Worm (Caenorhabditis elegans) whole organism, young adult: Measurements from ENCODE around the gene F23D12.4.

Experiments used
- B0261.1 ChIP-seq: sonication (generic microtip); optimal IDR thresholded peaks from 2 replicates; lab custom pipeline; 2016; ENCODE audit warnings: mild to moderate bottlenecking, missing genetic modification characterization, moderate library complexity, missing compliant biosample characterization
- C17E4.6 ChIP-seq: fragments of 200-800 bp; sonication (Bioruptor generic); IDR thresholded peaks from 2 replicates; pipeline ENCODE4 v1.3.6; 2022; ENCODE audit warnings: missing genetic modification reagents, missing genetic modification characterization, missing compliant biosample characterization
- F22D6.2 ChIP-seq: sonication (generic microtip); optimal IDR thresholded peaks from 2 replicates; lab custom pipeline; 2016; ENCODE audit warnings: mild to moderate bottlenecking, missing genetic modification characterization, missing compliant biosample characterization
- F39B2.1 ChIP-seq: fragments of 200-800 bp; sonication (Bioruptor generic); IDR thresholded peaks from 2 replicates; pipeline ENCODE4 v1.3.6; 2022; ENCODE audit warnings: missing genetic modification reagents, missing genetic modification characterization, missing compliant biosample characterization
- F52B5.7 ChIP-seq: sonication (generic microtip); optimal IDR thresholded peaks from 2 replicates; lab custom pipeline; 2016; ENCODE audit warnings: mild to moderate bottlenecking, missing genetic modification characterization, missing compliant biosample characterization
- F55B11.4 ChIP-seq: sonication (generic microtip); optimal IDR thresholded peaks from 2 replicates; lab custom pipeline; 2016; ENCODE audit warnings: missing compliant biosample characterization, missing genetic modification characterization, borderline replicate concordance; ENCODE audit not compliant: insufficient read depth
- F57C9.4 ChIP-seq: sonication (generic microtip); optimal IDR thresholded peaks from 2 replicates; lab custom pipeline; 2017; ENCODE audit warnings: mild to moderate bottlenecking, missing genetic modification characterization, missing compliant biosample characterization
- K11D2.4 ChIP-seq: fragments of 200-800 bp; sonication (Bioruptor generic); IDR thresholded peaks from 2 replicates; pipeline ENCODE4 v1.3.6; 2022; ENCODE audit warnings: missing genetic modification reagents, missing genetic modification characterization, missing compliant biosample characterization
- K12H6.12 ChIP-seq: fragments of 200-800 bp; sonication (Bioruptor generic); optimal IDR thresholded peaks from 2 replicates; lab custom pipeline; 2018; ENCODE audit warnings: mild to moderate bottlenecking, missing genetic modification characterization, missing compliant biosample characterization
- T26A5.8 ChIP-seq: sonication (generic microtip); optimal IDR thresholded peaks from 2 replicates; lab custom pipeline; 2016; ENCODE audit warnings: missing genetic modification characterization, missing compliant biosample characterization
- Y53G8AR.9 ChIP-seq: fragments of 200-800 bp; sonication (Bioruptor generic); conservative IDR thresholded peaks from 2 replicates; pipeline ENCODE4 v1.3.6; 2022; ENCODE audit warnings: missing genetic modification reagents, missing genetic modification characterization, missing compliant biosample characterization
- Y67H2A.10 ChIP-seq: fragments of 200-800 bp; sonication (Bioruptor generic); conservative IDR thresholded peaks from 2 replicates; pipeline ENCODE4 v1.3.6; 2022; ENCODE audit warnings: missing genetic modification reagents, missing genetic modification characterization, missing compliant biosample characterization
- ZK185.1 ChIP-seq: sonication (generic microtip); optimal IDR thresholded peaks from 2 replicates; lab custom pipeline; 2016; ENCODE audit warnings: mild to moderate bottlenecking, missing genetic modification characterization, missing compliant biosample characterization; ENCODE audit not compliant: poor library complexity, severe bottlenecking
- aptf-2 ChIP-seq: fragments of 200-800 bp; sonication (Bioruptor generic); conservative IDR thresholded peaks from 2 replicates; pipeline ENCODE4 v1.3.6; 2022; ENCODE audit warnings: missing genetic modification reagents, missing genetic modification characterization, missing compliant biosample characterization
- athp-1 ChIP-seq: sonication (generic microtip); optimal IDR thresholded peaks from 2 replicates; lab custom pipeline; 2017; ENCODE audit warnings: mild to moderate bottlenecking, missing genetic modification characterization, missing compliant biosample characterization
- attf-3 ChIP-seq: fragments of 200-800 bp; sonication (Bioruptor generic); conservative IDR thresholded peaks from 2 replicates; pipeline ENCODE4 v1.3.6; 2022; ENCODE audit warnings: missing genetic modification reagents, missing genetic modification characterization, missing compliant biosample characterization
- attf-6 ChIP-seq: fragments of 200-800 bp; sonication (Bioruptor generic); IDR thresholded peaks from 2 replicates; pipeline ENCODE4 v1.3.6; 2022; ENCODE audit warnings: missing genetic modification reagents, missing genetic modification characterization, missing compliant biosample characterization
- die-1 ChIP-seq: sonication (generic microtip); optimal IDR thresholded peaks from 2 replicates; lab custom pipeline; 2016; ENCODE audit warnings: missing genotype, mild to moderate bottlenecking, missing genetic modification characterization, missing compliant biosample characterization
- efl-1 ChIP-seq: fragments of 150-350 bp; optimal IDR thresholded peaks from 2 replicates; lab custom pipeline; 2014; ENCODE audit warnings: missing biosample characterization, missing genetic modification reagents, missing genetic modification characterization
- egl-44 ChIP-seq: fragments of 200-800 bp; sonication (Bioruptor generic); IDR thresholded peaks from 2 replicates; pipeline ENCODE4 v1.3.6; 2022; ENCODE audit warnings: missing genetic modification reagents, missing genetic modification characterization, missing compliant biosample characterization
- egrh-3 ChIP-seq: fragments of 200-800 bp; sonication (Bioruptor generic); IDR thresholded peaks from 2 replicates; pipeline ENCODE4 v1.3.6; 2022; ENCODE audit warnings: missing genetic modification reagents, missing genetic modification characterization, missing compliant biosample characterization
- fkh-3 ChIP-seq: sonication (generic microtip); optimal IDR thresholded peaks from 2 replicates; lab custom pipeline; 2016; ENCODE audit warnings: mild to moderate bottlenecking, missing genetic modification characterization, missing compliant biosample characterization
- him-1 ChIP-seq: sonication (generic microtip); optimal IDR thresholded peaks from 2 replicates; lab custom pipeline; 2016; ENCODE audit warnings: missing genotype, missing genetic modification reagents, missing genetic modification characterization, missing compliant biosample characterization
- hlh-12 ChIP-seq: sonication (generic microtip); optimal IDR thresholded peaks from 2 replicates; lab custom pipeline; 2016; ENCODE audit warnings: missing genetic modification characterization, missing compliant biosample characterization
- hlh-26 ChIP-seq: fragments of 200-800 bp; sonication (Bioruptor generic); conservative IDR thresholded peaks from 2 replicates; pipeline ENCODE4 v1.3.6; 2022; ENCODE audit warnings: missing genetic modification reagents, missing genetic modification characterization, missing compliant biosample characterization
- hsf-1 ChIP-seq: fragments of 200-800 bp; sonication (Bioruptor generic); IDR thresholded peaks from 2 replicates; pipeline ENCODE4 v1.3.6; 2022; ENCODE audit warnings: missing genetic modification reagents, missing genetic modification characterization, missing compliant biosample characterization
- lir-1 ChIP-seq: fragments of 200-800 bp; sonication (Bioruptor generic); conservative IDR thresholded peaks from 2 replicates; pipeline ENCODE4 v1.3.6; 2022; ENCODE audit warnings: missing genetic modification reagents, missing genetic modification characterization, missing compliant biosample characterization
- madf-10 ChIP-seq: sonication (generic microtip); optimal IDR thresholded peaks from 2 replicates; lab custom pipeline; 2016; ENCODE audit warnings: mild to moderate bottlenecking, missing genetic modification characterization, missing compliant biosample characterization
- madf-3 ChIP-seq: fragments of 200-800 bp; sonication (Bioruptor generic); IDR thresholded peaks from 2 replicates; pipeline ENCODE4 v1.3.6; 2022; ENCODE audit warnings: missing genetic modification reagents, missing genetic modification characterization, missing compliant biosample characterization
- mcd-1 ChIP-seq: fragments of 200-800 bp; sonication (Bioruptor generic); IDR thresholded peaks from 2 replicates; pipeline ENCODE4 v1.3.6; 2022; ENCODE audit warnings: missing genetic modification reagents, missing genetic modification characterization, missing compliant biosample characterization
- mes-4 ChIP-seq: sonication (generic microtip); optimal IDR thresholded peaks from 2 replicates; lab custom pipeline; 2016; ENCODE audit warnings: missing genotype, missing genetic modification characterization, missing compliant biosample characterization
- nfya-2 ChIP-seq: fragments of 200-800 bp; sonication (Bioruptor generic); IDR thresholded peaks from 2 replicates; pipeline ENCODE4 v1.3.6; 2022; ENCODE audit warnings: missing genetic modification reagents, missing genetic modification characterization, missing compliant biosample characterization
- nhr-120 ChIP-seq: fragments of 200-800 bp; sonication (Bioruptor generic); IDR thresholded peaks from 2 replicates; pipeline ENCODE4 v1.3.6; 2022; ENCODE audit warnings: missing genetic modification characterization, missing compliant biosample characterization
- nhr-179 ChIP-seq: sonication (generic microtip); optimal IDR thresholded peaks from 2 replicates; lab custom pipeline; 2016; ENCODE audit warnings: mild to moderate bottlenecking, missing genetic modification characterization, missing compliant biosample characterization
- nhr-27 ChIP-seq: fragments of 200-800 bp; sonication (Bioruptor generic); optimal IDR thresholded peaks from 2 replicates; lab custom pipeline; 2018; ENCODE audit warnings: mild to moderate bottlenecking, missing genetic modification characterization, moderate library complexity, missing compliant biosample characterization
- nhr-80 ChIP-seq: sonication (generic microtip); optimal IDR thresholded peaks from 2 replicates; lab custom pipeline; 2016; ENCODE audit warnings: missing genetic modification characterization, missing compliant biosample characterization
- pha-4 ChIP-seq: fragments of 150-350 bp; sonication (generic microtip); optimal IDR thresholded peaks from 2 replicates; lab custom pipeline; 2014; ENCODE audit warnings: missing biosample characterization, missing genetic modification reagents, missing genetic modification characterization
- repo-1 ChIP-seq: sonication (generic microtip); optimal IDR thresholded peaks from 2 replicates; lab custom pipeline; 2017; ENCODE audit warnings: mild to moderate bottlenecking, missing genetic modification characterization, missing compliant biosample characterization
- rpc-1 ChIP-seq, 2 experiments: fragments of 150-350 bp in 1 of 2; sonication (generic microtip) in 1 of 2; optimal IDR thresholded peaks; 2 replicates each; lab custom pipeline; 2014 to 2018; ENCODE audit warnings: missing biosample characterization in 1 of 2, missing genetic modification characterization in 1 of 2, missing genetic modification reagents in 1 of 2, missing genotype in 1 of 2
- sea-2 ChIP-seq: fragments of 200-800 bp; sonication (Bioruptor generic); IDR thresholded peaks from 2 replicates; pipeline ENCODE4 v1.3.6; 2022; ENCODE audit warnings: missing genetic modification characterization, missing compliant biosample characterization
- snpc-3.4 ChIP-seq: sonication (generic microtip); optimal IDR thresholded peaks from 2 replicates; lab custom pipeline; 2017; ENCODE audit warnings: missing genetic modification characterization, mild to moderate bottlenecking, missing compliant biosample characterization, antibody characterized with exemption, moderate library complexity, missing genotype, missing genetic modification reagents
- somi-1 ChIP-seq: fragments of 200-800 bp; sonication (Bioruptor generic); optimal IDR thresholded peaks from 2 replicates; lab custom pipeline; 2018; ENCODE audit warnings: mild to moderate bottlenecking, missing genetic modification characterization, missing compliant biosample characterization
- sptf-2 ChIP-seq: fragments of 200-800 bp; sonication (Bioruptor generic); optimal IDR thresholded peaks from 2 replicates; lab custom pipeline; 2018; ENCODE audit warnings: mild to moderate bottlenecking, missing genetic modification characterization, missing compliant biosample characterization
- tbp1 ChIP-seq: fragments of 200-800 bp; sonication (Bioruptor generic); optimal IDR thresholded peaks from 2 replicates; lab custom pipeline; 2018; ENCODE audit warnings: mild to moderate bottlenecking, missing genetic modification characterization, missing compliant biosample characterization
- unc-62 ChIP-seq: fragments of 150-350 bp; optimal IDR thresholded peaks from 2 replicates; lab custom pipeline; 2014; ENCODE audit warnings: missing biosample characterization, missing genetic modification reagents, missing genetic modification characterization
- zfh-2 ChIP-seq: fragments of 200-800 bp; sonication (Bioruptor generic); conservative IDR thresholded peaks from 2 replicates; pipeline ENCODE4 v1.3.6; 2022; ENCODE audit warnings: missing genetic modification reagents, missing genetic modification characterization, missing compliant biosample characterization
- ztf-22 ChIP-seq: fragments of 200-800 bp; sonication (Bioruptor generic); optimal IDR thresholded peaks from 2 replicates; lab custom pipeline; 2018; ENCODE audit warnings: mild to moderate bottlenecking, missing genetic modification characterization, moderate library complexity, missing compliant biosample characterization
- ztf-26 ChIP-seq: sonication (generic microtip); optimal IDR thresholded peaks from 2 replicates; lab custom pipeline; 2017; ENCODE audit warnings: missing genetic modification characterization, missing compliant biosample characterization
- ztf-28 ChIP-seq: fragments of 200-800 bp; sonication (Bioruptor generic); IDR thresholded peaks from 2 replicates; pipeline ENCODE4 v1.3.6; 2022; ENCODE audit warnings: missing genetic modification reagents, missing genetic modification characterization, missing compliant biosample characterization
- ztf-3 ChIP-seq: fragments of 200-800 bp; sonication (Bioruptor generic); optimal IDR thresholded peaks from 2 replicates; lab custom pipeline; 2018; ENCODE audit warnings: mild to moderate bottlenecking, missing genetic modification characterization, missing compliant biosample characterization

F23D12.4 gene

ce11 chrX:14477338-14477737, 32.5 kb downstream of the F23D12.4 start:
- TF ChIP-seq F39B2.1, result no peak
- no peak for TF ChIP-seq sea-2 (GFP tag; lab: Robert Waterston, UW)
- TF ChIP-seq ztf-3 (GFP tag; lab: Kevin White, UChicago), result no peak
- 0 out of 2 replicates have a peak, but pooled peaks have one; percentile 64 for TF ChIP-seq madf-3 (GFP tag; lab: Robert Waterston, UW)
- no peak for TF ChIP-seq fkh-3 (tag; lab: Kevin White, UChicago)
- TF ChIP-seq attf-6 (GFP tag; lab: Robert Waterston, UW), result no peak
- no peak for TF ChIP-seq Y67H2A.10 (GFP tag; lab: Robert Waterston, UW)
- TF ChIP-seq egrh-3, result no peak
- no peak for TF ChIP-seq hlh-12 (tag; lab: Kevin White, UChicago)
- TF ChIP-seq snpc-3.4, result no peak
- TF ChIP-seq F52B5.7 (tag; lab: Kevin White, UChicago), result no peak
- no peak for TF ChIP-seq F57C9.4 (tag; lab: Kevin White, UChicago)
- TF ChIP-seq F55B11.4, result no peak
- TF ChIP-seq K11D2.4 (GFP tag; lab: Robert Waterston, UW), result no peak
- no peak for TF ChIP-seq hlh-26 (GFP tag; lab: Robert Waterston, UW)
- no peak for TF ChIP-seq T26A5.8 (tag; lab: Kevin White, UChicago)
- no peak for TF ChIP-seq die-1
- TF ChIP-seq unc-62 (GFP tag; lab: Kevin White, UChicago), result no peak
- no peak for TF ChIP-seq madf-10 (tag; lab: Kevin White, UChicago)
- TF ChIP-seq B0261.1 (tag; lab: Kevin White, UChicago), result peak; percentile 51
- TF ChIP-seq him-1 (tag; lab: Kevin White, UChicago), result no peak
- no peak for TF ChIP-seq attf-3
- TF ChIP-seq lir-1 (GFP tag; lab: Robert Waterston, UW), result no peak
- TF ChIP-seq K12H6.12, result no peak
- no peak for TF ChIP-seq C17E4.6
- no peak for TF ChIP-seq zfh-2
- no peak for TF ChIP-seq mes-4
- no peak for TF ChIP-seq nhr-80 (tag; lab: Kevin White, UChicago)
- no peak; the same call in 1 of the 2 replicates for TF ChIP-seq Y53G8AR.9 (GFP tag; lab: Robert Waterston, UW)
- no peak for TF ChIP-seq pha-4
- no peak for TF ChIP-seq somi-1
- TF ChIP-seq ztf-22 (GFP tag; lab: Kevin White, UChicago), result no peak
- TF ChIP-seq nhr-179 (tag; lab: Kevin White, UChicago), result peak; percentile 25
- TF ChIP-seq nfya-2, result no peak
- TF ChIP-seq nhr-27 (tag; lab: Kevin White, UChicago), result no peak
- no peak for TF ChIP-seq aptf-2 (GFP tag; lab: Robert Waterston, UW)
- peak; percentile 43 for TF ChIP-seq ztf-26 (tag; lab: Kevin White, UChicago)
- TF ChIP-seq ztf-28 (GFP tag; lab: Robert Waterston, UW), result no peak
- no peak for TF ChIP-seq nhr-120
- no peak for TF ChIP-seq F22D6.2 (tag; lab: Kevin White, UChicago)
- peak; percentile 9; the same call in 1 of the 2 replicates for TF ChIP-seq egl-44 (GFP tag; lab: Robert Waterston, UW)
- TF ChIP-seq sptf-2 (GFP tag; lab: Kevin White, UChicago), result no peak
- TF ChIP-seq efl-1 (GFP tag; lab: Kevin White, UChicago), result no peak
- TF ChIP-seq rpc-1 (optimal IDR thresholded peaks at IDR 0.05; lab: Kevin White, UChicago), result peak; percentile 49
- peak; percentile 33 for TF ChIP-seq rpc-1 (tag; optimal IDR thresholded peaks at IDR 0.05; lab: Kevin White, UChicago)
- TF ChIP-seq hsf-1 (GFP tag; lab: Robert Waterston, UW), result no peak
- TF ChIP-seq repo-1 (tag; lab: Kevin White, UChicago), result no peak
- peak; percentile 38 for TF ChIP-seq ZK185.1 (tag; lab: Kevin White, UChicago)
- no peak for TF ChIP-seq athp-1 (tag; lab: Kevin White, UChicago)
- peak; percentile 15; the same call in 1 of the 2 replicates for TF ChIP-seq mcd-1
- TF ChIP-seq tbp1 (GFP tag; lab: Kevin White, UChicago), result peak; percentile 53
